Fruit fly (Drosophila melanogaster) whole organism, pupa: ENCODE data around the gene CG32333.
A peak's percentile ranks its signal among the peaks of the same experiment; 100 is the strongest.

Experiments used
- CG13204 ChIP-seq: fragments of 200-800 bp; sonication (Bioruptor generic); optimal IDR thresholded peaks from 2 replicates; lab custom pipeline; 2018; ENCODE audit warnings: missing biosample characterization, mild to moderate bottlenecking, missing genetic modification characterization, moderate library complexity
- CG17806 ChIP-seq: fragments of 200-800 bp; sonication (Bioruptor generic); optimal IDR thresholded peaks from 2 replicates; lab custom pipeline; 2018; ENCODE audit warnings: missing biosample characterization, mild to moderate bottlenecking, missing genetic modification characterization, moderate library complexity
- CG32121 ChIP-seq: fragments of 200-800 bp; sonication (Bioruptor generic); IDR thresholded peaks from 2 replicates; pipeline ENCODE4 v1.3.6; 2022; ENCODE audit warnings: missing biosample characterization, missing genetic modification characterization
- CG9948 ChIP-seq: fragments of 200-800 bp; sonication (Bioruptor generic); optimal IDR thresholded peaks from 2 replicates; lab custom pipeline; 2018; ENCODE audit warnings: missing biosample characterization, mild to moderate bottlenecking, missing genetic modification characterization, moderate library complexity
- EcR ChIP-seq: fragments of 200-800 bp; sonication (Bioruptor generic); optimal IDR thresholded peaks from 3 replicates; lab custom pipeline; 2019; ENCODE audit warnings: missing biosample characterization, missing genetic modification characterization, mild to moderate bottlenecking, moderate library complexity, missing genetic modification reagents
- Ets98B ChIP-seq: fragments of 200-800 bp; sonication (Bioruptor generic); IDR thresholded peaks from 2 replicates; pipeline ENCODE4 v1.3.6; 2022; ENCODE audit warnings: missing biosample characterization, missing genetic modification characterization
- Pif1A ChIP-seq: fragments of 200-800 bp; sonication (Bioruptor generic); optimal IDR thresholded peaks from 3 replicates; lab custom pipeline; 2016; ENCODE audit warnings: missing biosample characterization, missing genetic modification characterization
- Snoo ChIP-seq: fragments of 200-800 bp; sonication (Bioruptor generic); optimal IDR thresholded peaks from 3 replicates; lab custom pipeline; 2017; ENCODE audit warnings: missing biosample characterization, mild to moderate bottlenecking, missing genetic modification characterization, inconsistent platforms
- fd96Ca ChIP-seq: fragments of 200-800 bp; sonication (Bioruptor generic); IDR thresholded peaks from 3 replicates; pipeline ENCODE4 v1.3.6; 2022; ENCODE audit warnings: missing biosample characterization, missing genetic modification characterization
- rn ChIP-seq: fragments of 200-800 bp; sonication (Bioruptor generic); IDR thresholded peaks from 2 replicates; pipeline ENCODE4 v1.3.6; 2022; ENCODE audit warnings: missing biosample characterization, missing genetic modification characterization

dm6 chr3L:1279685-1280084 lies 3.9 kb downstream of the CG32333 start:
- TF ChIP-seq Ets98B (GFP tag; lab: Robert Waterston, UW): peak; percentile 33; the same call in 1 of the 2 replicates
- TF ChIP-seq CG13204 (GFP tag; lab: Kevin White, UChicago): no peak
- TF ChIP-seq EcR (GFP tag; lab: Kevin White, UChicago): no peak
- TF ChIP-seq Snoo (tag; lab: Kevin White, UChicago): no peak
- TF ChIP-seq Pif1A: no peak
- TF ChIP-seq CG32121 (GFP tag; lab: Robert Waterston, UW): no peak
- peak; percentile 42; the same call in 1 of the 3 replicates for TF ChIP-seq fd96Ca (GFP tag; lab: Robert Waterston, UW)
- 0 out of 2 replicates have a peak, but pooled peaks have one; percentile 29 for TF ChIP-seq rn
- TF ChIP-seq CG9948 (tag; lab: Kevin White, UChicago): no peak
- no peak for TF ChIP-seq CG17806 (tag; lab: Kevin White, UChicago)
